Worm (Caenorhabditis elegans) whole organism, L4 larva: ENCODE measurements around the gene F40A3.3.

Experiments
- F49E8.2 ChIP-seq: sonication (generic microtip); optimal IDR thresholded peaks from 2 replicates; lab custom pipeline; 2016; ENCODE audit warnings: missing compliant biosample characterization, mild to moderate bottlenecking, missing genetic modification characterization, borderline replicate concordance
- T20F7.1 ChIP-seq: fragments of 200-800 bp; sonication (Bioruptor generic); optimal IDR thresholded peaks from 2 replicates; lab custom pipeline; 2018; ENCODE audit warnings: mild to moderate bottlenecking, missing genetic modification characterization, missing compliant biosample characterization
- Y105C5A.15 ChIP-seq: fragments of 200-800 bp; sonication (Bioruptor generic); IDR thresholded peaks from 2 replicates; pipeline ENCODE4 v1.3.6; 2022; ENCODE audit warnings: missing genetic modification characterization, missing compliant biosample characterization
- Y48G9A.11 ChIP-seq: fragments of 200-800 bp; sonication (Bioruptor generic); IDR thresholded peaks from 2 replicates; pipeline ENCODE4 v1.3.6; 2022; ENCODE audit warnings: missing genetic modification reagents, missing genetic modification characterization, missing compliant biosample characterization
- Y5F2A.4 ChIP-seq: fragments of 200-800 bp; sonication (Bioruptor generic); optimal IDR thresholded peaks from 2 replicates; lab custom pipeline; 2018; ENCODE audit warnings: mild to moderate bottlenecking, missing genetic modification characterization, missing compliant biosample characterization
- aha-1 ChIP-seq: fragments of 150-350 bp; peaks from one replicate; lab custom pipeline; 2014; ENCODE audit warnings: missing biosample characterization, missing genetic modification characterization
- ceh-44 ChIP-seq: fragments of 200-800 bp; sonication (Bioruptor generic); IDR thresholded peaks from 2 replicates; pipeline ENCODE4 v1.3.6; 2022; ENCODE audit warnings: missing genetic modification reagents, missing genetic modification characterization, missing compliant biosample characterization
- ces-1 ChIP-seq: fragments of 150-350 bp; sonication (generic microtip); optimal IDR thresholded peaks from 4 replicates; lab custom pipeline; 2014; ENCODE audit warnings: missing biosample characterization, missing genetic modification reagents, missing genetic modification characterization
- ctbp-1 ChIP-seq: fragments of 200-800 bp; sonication (Bioruptor generic); IDR thresholded peaks from 2 replicates; pipeline ENCODE4 v1.3.6; 2022; ENCODE audit warnings: missing genetic modification reagents, missing genetic modification characterization, missing compliant biosample characterization
- egl-27 ChIP-seq: sonication (generic microtip); optimal IDR thresholded peaks from 3 replicates; lab custom pipeline; 2017; ENCODE audit warnings: missing biosample characterization, missing genetic modification reagents, missing genetic modification characterization
- fkh-10 ChIP-seq: fragments of 150-350 bp; optimal IDR thresholded peaks from 2 replicates; lab custom pipeline; 2014; ENCODE audit warnings: missing biosample characterization, missing genetic modification reagents, missing genetic modification characterization
- jun-1 ChIP-seq: fragments of 150-350 bp; optimal IDR thresholded peaks from 2 replicates; lab custom pipeline; 2014; ENCODE audit warnings: missing biosample characterization, missing genetic modification reagents, missing genetic modification characterization
- lin-15B ChIP-seq: fragments of 150-350 bp; sonication (generic microtip); optimal IDR thresholded peaks from 3 replicates; lab custom pipeline; 2014; ENCODE audit warnings: missing biosample characterization, missing genetic modification characterization
- lin-29 ChIP-seq: fragments of 200-800 bp; sonication (Bioruptor generic); IDR thresholded peaks from 2 replicates; pipeline ENCODE4 v1.3.6; 2022; ENCODE audit warnings: missing genetic modification reagents, missing genetic modification characterization, missing compliant biosample characterization
- lin-39 ChIP-seq: fragments of 150-350 bp; optimal IDR thresholded peaks from 2 replicates; lab custom pipeline; 2014; ENCODE audit warnings: missing biosample characterization, missing genetic modification reagents, missing genetic modification characterization
- lir-3 ChIP-seq: sonication (generic microtip); optimal IDR thresholded peaks from 2 replicates; lab custom pipeline; 2016; ENCODE audit warnings: mild to moderate bottlenecking, missing genetic modification characterization, missing compliant biosample characterization
- lsy-2 ChIP-seq, 2 experiments: fragments of 150-350 bp in 1 of 2; sonication (generic microtip) in 1 of 2; optimal IDR thresholded peaks; 2 replicates each; lab custom pipeline; 2014 to 2017; ENCODE audit warnings: missing biosample characterization in 2 of 2, missing genetic modification characterization in 2 of 2
- mdt-29 ChIP-seq: fragments of 200-800 bp; sonication (Bioruptor generic); IDR thresholded peaks from 2 replicates; pipeline ENCODE4 v1.3.6; 2022; ENCODE audit warnings: missing genetic modification reagents, missing genetic modification characterization, missing compliant biosample characterization
- mes-2 ChIP-seq: sonication (generic microtip); optimal IDR thresholded peaks from 2 replicates; lab custom pipeline; 2016; ENCODE audit warnings: missing genotype, mild to moderate bottlenecking, missing genetic modification characterization, missing compliant biosample characterization; ENCODE audit not compliant: poor library complexity, severe bottlenecking
- nhr-10 ChIP-seq: fragments of 150-350 bp; optimal IDR thresholded peaks from 2 replicates; lab custom pipeline; 2014; ENCODE audit warnings: missing biosample characterization, missing genetic modification characterization
- nhr-11 ChIP-seq: fragments of 150-350 bp; optimal IDR thresholded peaks from 2 replicates; lab custom pipeline; 2014; ENCODE audit warnings: missing biosample characterization, missing genetic modification characterization
- nhr-111 ChIP-seq: fragments of 200-800 bp; sonication (Bioruptor generic); optimal IDR thresholded peaks from 2 replicates; lab custom pipeline; 2018; ENCODE audit warnings: mild to moderate bottlenecking, missing genetic modification characterization, missing compliant biosample characterization
- nhr-237 ChIP-seq: sonication (generic microtip); optimal IDR thresholded peaks from 2 replicates; lab custom pipeline; 2017; ENCODE audit warnings: missing biosample characterization, missing genetic modification characterization
- nhr-28 ChIP-seq: fragments of 150-350 bp; optimal IDR thresholded peaks from 2 replicates; lab custom pipeline; 2014; ENCODE audit warnings: missing biosample characterization, missing genetic modification characterization
- nhr-48 ChIP-seq: sonication (generic microtip); optimal IDR thresholded peaks from 2 replicates; lab custom pipeline; 2016; ENCODE audit warnings: mild to moderate bottlenecking, missing genetic modification characterization, missing compliant biosample characterization
- nhr-77 ChIP-seq: fragments of 150-350 bp; optimal IDR thresholded peaks from 2 replicates; lab custom pipeline; 2014; ENCODE audit warnings: missing biosample characterization, missing genetic modification characterization
- pha-4 ChIP-seq, 2 experiments: fragments of 150-350 bp in 1 of 2; fragments of 200-800 bp in 1 of 2; sonication (Bioruptor generic) in 1 of 2; IDR thresholded peaks in 1 of 2; optimal IDR thresholded peaks in 1 of 2; 2 replicates each; pipeline versions ENCODE4 v1.3.6 to Lab custom; 2014 to 2022; ENCODE audit warnings: missing genetic modification characterization in 2 of 2, missing genetic modification reagents in 2 of 2, missing biosample characterization in 1 of 2, missing compliant biosample characterization in 1 of 2
- php-3 ChIP-seq: fragments of 200-800 bp; sonication (Bioruptor generic); IDR thresholded peaks from 2 replicates; pipeline ENCODE4 v1.3.6; 2022; ENCODE audit warnings: missing genetic modification reagents, missing genetic modification characterization, missing compliant biosample characterization
- rbr-2 ChIP-seq: sonication (generic microtip); optimal IDR thresholded peaks from 2 replicates; lab custom pipeline; 2016; ENCODE audit warnings: missing genotype, missing genetic modification characterization, missing compliant biosample characterization
- unc-130 ChIP-seq: sonication (generic microtip); optimal IDR thresholded peaks from 2 replicates; lab custom pipeline; 2016; ENCODE audit warnings: missing genetic modification reagents, missing genetic modification characterization, missing compliant biosample characterization
- vab-7 ChIP-seq: fragments of 200-800 bp; sonication (Bioruptor generic); IDR thresholded peaks from 2 replicates; pipeline ENCODE4 v1.3.6; 2022; ENCODE audit warnings: missing genetic modification reagents, missing genetic modification characterization, missing compliant biosample characterization
- zfp-2 ChIP-seq: sonication (generic microtip); optimal IDR thresholded peaks from 2 replicates; lab custom pipeline; 2016; ENCODE audit warnings: mild to moderate bottlenecking, missing genetic modification characterization, missing compliant biosample characterization
- zfp-3 ChIP-seq: fragments of 200-800 bp; sonication (Bioruptor generic); conservative IDR thresholded peaks from 2 replicates; pipeline ENCODE4 v1.3.6; 2022; ENCODE audit warnings: missing genetic modification reagents, missing genetic modification characterization, missing compliant biosample characterization
- zip-11 ChIP-seq: fragments of 200-800 bp; sonication (Bioruptor generic); IDR thresholded peaks from 2 replicates; pipeline ENCODE4 v1.3.6; 2022; ENCODE audit warnings: missing genetic modification characterization, missing compliant biosample characterization
- ztf-11 ChIP-seq: fragments of 150-350 bp; optimal IDR thresholded peaks from 2 replicates; lab custom pipeline; 2014; ENCODE audit warnings: missing biosample characterization, missing genetic modification characterization

F40A3.3 gene

ce11 chrV:7870707-7871106 lies 6.5 kb upstream of the F40A3.3 start, which contains the start of gene nipi-4:
Gene nipi-4 (minus strand): TSS chrV:7870807.
- no peak for TF ChIP-seq jun-1
- no peak for TF ChIP-seq nhr-28 (tag; lab: Kevin White, UChicago)
- TF ChIP-seq fkh-10 (GFP tag; lab: Kevin White, UChicago): no peak
- TF ChIP-seq pha-4 (GFP tag; IDR thresholded peaks at IDR 0.05; lab: Robert Waterston, UW): no peak
- TF ChIP-seq pha-4 (tag; optimal IDR thresholded peaks at IDR 0.05; lab: Kevin White, UChicago): no peak
- TF ChIP-seq F49E8.2 (tag; lab: Kevin White, UChicago): no peak
- no peak for TF ChIP-seq aha-1 (tag; lab: Kevin White, UChicago)
- no peak for TF ChIP-seq rbr-2 (tag; lab: Kevin White, UChicago)
- no peak for TF ChIP-seq nhr-111
- TF ChIP-seq mdt-29 (GFP tag; lab: Robert Waterston, UW): no peak
- no peak for TF ChIP-seq lin-39 (tag; lab: Kevin White, UChicago)
- no peak for TF ChIP-seq zfp-2
- no peak for TF ChIP-seq T20F7.1
- TF ChIP-seq lir-3: no peak
- no peak for TF ChIP-seq lin-15B (tag; lab: Kevin White, UChicago)

- TF ChIP-seq ctbp-1 (GFP tag; lab: Robert Waterston, UW) (0 out of 2 replicates have a peak, but pooled peaks have one; percentile 16), lir-3 (no peak), fkh-10 (GFP tag; lab: Kevin White, UChicago) (peak; percentile 55), ces-1 (GFP tag; lab: Kevin White, UChicago) (peak; percentile 65)
These were observed 4.3 kb upstream of the F40A3.3 start for ce11 chrV:7872945-7873344.

DNA sequence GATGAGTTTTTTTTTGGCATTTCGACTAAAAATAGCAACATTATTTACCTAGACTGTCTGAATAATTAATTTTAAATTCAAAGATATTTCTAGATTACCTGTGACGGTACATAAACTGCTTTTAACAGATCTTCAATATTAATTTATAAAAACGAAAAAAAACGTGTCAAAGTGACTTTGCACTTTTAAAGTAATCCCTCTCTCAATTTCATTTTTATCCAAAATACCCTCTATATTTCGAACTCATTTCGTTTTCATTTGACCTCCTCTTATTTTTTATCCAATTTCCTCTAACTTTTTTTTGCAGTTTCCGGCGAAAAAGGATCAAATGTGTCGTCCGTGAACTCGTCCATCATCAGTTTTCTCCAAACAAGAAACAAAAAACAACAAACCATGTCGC lies 1.8 kb upstream of the F40A3.3 start, which contains the start of gene F40A3.4:
Gene F40A3.4 (plus strand): TSS at position 301 of the 400 bp plus-strand sequence.
- TF ChIP-seq F49E8.2 (tag; lab: Kevin White, UChicago): no peak
- TF ChIP-seq Y5F2A.4: no peak
- no peak for TF ChIP-seq lin-29 (GFP tag; lab: Robert Waterston, UW)
- TF ChIP-seq egl-27 (tag; lab: Kevin White, UChicago): no peak
- TF ChIP-seq ceh-44 (GFP tag; lab: Robert Waterston, UW): no peak
- TF ChIP-seq ztf-11: no peak
- no peak for TF ChIP-seq lir-3
- no peak for TF ChIP-seq mes-2 (tag; lab: Kevin White, UChicago)
- TF ChIP-seq, all 104 proteins: peak for 0

DNA sequence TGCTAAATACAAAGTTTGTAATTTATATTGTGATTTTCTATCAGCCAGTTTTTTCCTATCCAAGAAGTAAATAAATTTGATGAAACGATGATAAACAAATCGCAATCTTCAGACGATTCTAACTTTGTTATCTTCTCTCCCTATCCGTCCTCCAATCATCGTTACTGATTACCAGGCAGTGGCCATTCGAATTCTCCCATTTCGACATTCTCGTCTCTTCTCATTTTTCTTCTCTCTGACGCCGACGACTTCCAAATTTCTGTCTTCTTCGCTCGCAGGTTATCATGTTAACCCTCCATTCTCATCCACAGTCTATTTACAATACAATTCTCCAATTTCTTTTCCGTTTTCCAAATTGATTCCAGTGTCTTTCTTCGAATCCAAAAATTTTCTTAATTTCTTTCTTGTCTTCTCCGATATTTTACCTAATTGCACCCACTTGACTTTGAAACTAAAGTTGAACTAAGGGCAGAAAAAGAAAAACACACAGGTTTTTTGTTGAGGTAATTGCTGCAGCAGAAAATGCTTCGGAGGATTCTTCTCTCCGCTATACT lies 1.2 kb downstream of the F40A3.3 start, which contains the start of gene F40A3.2:
Gene F40A3.2 (plus strand): TSS at position 504 of the 554 bp plus-strand sequence.
- TF ChIP-seq nhr-77 (tag; lab: Kevin White, UChicago) (no peak), vab-7 (GFP tag; lab: Robert Waterston, UW) (no peak), unc-130 (GFP tag; lab: Kevin White, UChicago) (no peak), nhr-237 (no peak), Y48G9A.11 (GFP tag; lab: Robert Waterston, UW) (no peak), ces-1 (GFP tag; lab: Kevin White, UChicago) (no peak), php-3 (GFP tag; lab: Robert Waterston, UW) (no peak), nhr-10 (tag; lab: Kevin White, UChicago) (no peak), lsy-2 (tag; optimal IDR thresholded peaks at IDR 0.05; lab: Kevin White, UChicago) (no peak), nhr-48 (tag; lab: Kevin White, UChicago) (no peak), lin-39 (tag; lab: Kevin White, UChicago) (no peak), zfp-3 (GFP tag; lab: Robert Waterston, UW) (no peak)

- peak; percentile 1 for TF ChIP-seq nhr-11
- no peak for TF ChIP-seq Y105C5A.15 (GFP tag; lab: Robert Waterston, UW)
- no peak for TF ChIP-seq zip-11 (GFP tag; lab: Robert Waterston, UW)
- TF ChIP-seq fkh-10 (GFP tag; lab: Kevin White, UChicago): no peak
- TF ChIP-seq aha-1 (tag; lab: Kevin White, UChicago): peak; percentile 84
- TF ChIP-seq, all 104 proteins: peak for 2
These were observed 7.2 kb downstream of the F40A3.3 start for ce11 chrV:7884441-7884840.
